Fruit fly (Drosophila melanogaster): Measurements from ENCODE around the gene CG14982.

Gene CG14982

dm6 chr3L:3929968-3930767 is 12.3 kb upstream of the CG14982 start:
- TF ChIP-seq CG8301 (tag; optimal IDR thresholded peaks at IDR 0.05) = no peak
- no peak for TF ChIP-seq CG4496 (GFP tag; IDR thresholded peaks at IDR 0.05)
- TF ChIP-seq CG8159 (tag; optimal IDR thresholded peaks at IDR 0.05) = no peak
- TF ChIP-seq CG14655 (GFP tag; optimal IDR thresholded peaks at IDR 0.05) = no peak
- no peak for TF ChIP-seq CG32121 (GFP tag; IDR thresholded peaks at IDR 0.05)
- TF ChIP-seq CG12605 (GFP tag; IDR thresholded peaks at IDR 0.05) = no peak
- TF ChIP-seq Pif1A (GFP tag; optimal IDR thresholded peaks at IDR 0.05) = no peak
- TF ChIP-seq CG34367 (tag; optimal IDR thresholded peaks at IDR 0.05) = no peak
- no peak for TF ChIP-seq Snoo (tag; optimal IDR thresholded peaks at IDR 0.05)
- no peak for TF ChIP-seq fd96Ca (GFP tag; IDR thresholded peaks at IDR 0.05)
- no peak for TF ChIP-seq CG10348 (GFP tag; IDR thresholded peaks at IDR 0.05)
- TF ChIP-seq EcR (GFP tag; optimal IDR thresholded peaks at IDR 0.05) = no peak
- TF ChIP-seq Ets98B (GFP tag; IDR thresholded peaks at IDR 0.05) = no peak
- TF ChIP-seq D1 (tag; optimal IDR thresholded peaks at IDR 0.05) = no peak
- no peak for TF ChIP-seq CG15710 (tag; optimal IDR thresholded peaks at IDR 0.05)
- no peak for TF ChIP-seq rn (GFP tag; IDR thresholded peaks at IDR 0.05)
- no peak for TF ChIP-seq CG9948 (tag; optimal IDR thresholded peaks at IDR 0.05)
- TF ChIP-seq gl (tag; optimal IDR thresholded peaks at IDR 0.05) = no peak
- no peak for TF ChIP-seq CG13204 (GFP tag; optimal IDR thresholded peaks at IDR 0.05)

dm6 chr3L:3930930-3931329 is 11.6 kb upstream of the CG14982 start:
- TF ChIP-seq CG32121 (GFP tag; IDR thresholded peaks at IDR 0.05) (peak; percentile 53), Pif1A (GFP tag; optimal IDR thresholded peaks at IDR 0.05) (no peak), EcR (GFP tag; optimal IDR thresholded peaks at IDR 0.05) (peak; percentile 3), CG4496 (GFP tag; IDR thresholded peaks at IDR 0.05) (0 out of 3 replicates have a peak, but pooled peaks have one; percentile 52)

- TF ChIP-seq CG8301 (tag; optimal IDR thresholded peaks at IDR 0.05) (no peak), CG4496 (GFP tag; IDR thresholded peaks at IDR 0.05) (no peak), CG32121 (GFP tag; IDR thresholded peaks at IDR 0.05) (no peak), rn (GFP tag; IDR thresholded peaks at IDR 0.05) (no peak), CG12605 (GFP tag; IDR thresholded peaks at IDR 0.05) (no peak), CG17806 (tag; optimal IDR thresholded peaks at IDR 0.05) (no peak), EcR (GFP tag; optimal IDR thresholded peaks at IDR 0.05) (no peak), Snoo (tag; optimal IDR thresholded peaks at IDR 0.05) (no peak), CG34367 (tag; optimal IDR thresholded peaks at IDR 0.05) (no peak)
Measured at dm6 chr3L:3931778-3932177, 10.7 kb upstream of the CG14982 start.

dm6 chr3L:3932742-3933289 is 9.7 kb upstream of the CG14982 start:
- TF ChIP-seq CG34367 (tag; optimal IDR thresholded peaks at IDR 0.05) (no peak), Pif1A (GFP tag; optimal IDR thresholded peaks at IDR 0.05) (no peak), Snoo (tag; optimal IDR thresholded peaks at IDR 0.05) (no peak), Pif1B (GFP tag; optimal IDR thresholded peaks at IDR 0.05) (no peak), CG13204 (GFP tag; optimal IDR thresholded peaks at IDR 0.05) (no peak)

- TF ChIP-seq Pif1A (GFP tag; optimal IDR thresholded peaks at IDR 0.05) (peak; percentile 52), CG4496 (GFP tag; IDR thresholded peaks at IDR 0.05) (peak; percentile 66; the same call in 2 of the 3 replicates), CG12605 (GFP tag; IDR thresholded peaks at IDR 0.05) (peak; percentile 88), CG8159 (tag; optimal IDR thresholded peaks at IDR 0.05) (no peak), fd96Ca (GFP tag; IDR thresholded peaks at IDR 0.05) (peak; percentile 58; the same call in 2 of the 3 replicates), Ets98B (GFP tag; IDR thresholded peaks at IDR 0.05) (peak; percentile 76), gl (tag; optimal IDR thresholded peaks at IDR 0.05) (no peak), CG14655 (GFP tag; optimal IDR thresholded peaks at IDR 0.05) (peak; percentile 9), Snoo (tag; optimal IDR thresholded peaks at IDR 0.05) (no peak), CG34367 (tag; optimal IDR thresholded peaks at IDR 0.05) (no peak), CG9948 (tag; optimal IDR thresholded peaks at IDR 0.05) (no peak), CG32121 (GFP tag; IDR thresholded peaks at IDR 0.05) (peak; percentile 53)
Measured at dm6 chr3L:3933599-3933998, 8.9 kb upstream of the CG14982 start.

dm6 chr3L:3934110-3934509 is 8.4 kb upstream of the CG14982 start:
- TF ChIP-seq CG34367 (tag; optimal IDR thresholded peaks at IDR 0.05) (no peak), Snoo (tag; optimal IDR thresholded peaks at IDR 0.05) (peak; percentile 3), CG14655 (GFP tag; optimal IDR thresholded peaks at IDR 0.05) (peak; percentile 31)

- no peak for TF ChIP-seq CG14655 (GFP tag; optimal IDR thresholded peaks at IDR 0.05)
- no peak; the same call in 1 of the 2 replicates for TF ChIP-seq CG12605 (GFP tag; IDR thresholded peaks at IDR 0.05)
- no peak for TF ChIP-seq CG10348 (GFP tag; IDR thresholded peaks at IDR 0.05)
- TF ChIP-seq fd96Ca (GFP tag; IDR thresholded peaks at IDR 0.05) = no peak
- no peak for TF ChIP-seq CG15710 (tag; optimal IDR thresholded peaks at IDR 0.05)
- TF ChIP-seq rn (GFP tag; IDR thresholded peaks at IDR 0.05) = no peak
- TF ChIP-seq gl (tag; optimal IDR thresholded peaks at IDR 0.05) = no peak
- no peak for TF ChIP-seq CG8159 (tag; optimal IDR thresholded peaks at IDR 0.05)
- no peak for TF ChIP-seq CG4496 (GFP tag; IDR thresholded peaks at IDR 0.05)
- no peak for TF ChIP-seq CG13204 (GFP tag; optimal IDR thresholded peaks at IDR 0.05)
- TF ChIP-seq CG17806 (tag; optimal IDR thresholded peaks at IDR 0.05) = no peak
- no peak for TF ChIP-seq Pif1A (GFP tag; optimal IDR thresholded peaks at IDR 0.05)
- no peak for TF ChIP-seq Pif1B (GFP tag; optimal IDR thresholded peaks at IDR 0.05)
- peak; percentile 55 for TF ChIP-seq CG32121 (GFP tag; IDR thresholded peaks at IDR 0.05)
- TF ChIP-seq CG34367 (tag; optimal IDR thresholded peaks at IDR 0.05) = no peak
- TF ChIP-seq CG8301 (tag; optimal IDR thresholded peaks at IDR 0.05) = peak; percentile 57
- TF ChIP-seq Ets98B (GFP tag; IDR thresholded peaks at IDR 0.05) = peak; percentile 45; the same call in 1 of the 2 replicates
- TF ChIP-seq Snoo (tag; optimal IDR thresholded peaks at IDR 0.05) = no peak
- no peak for TF ChIP-seq EcR (GFP tag; optimal IDR thresholded peaks at IDR 0.05)
- no peak for TF ChIP-seq D1 (tag; optimal IDR thresholded peaks at IDR 0.05)
- TF ChIP-seq CG9948 (tag; optimal IDR thresholded peaks at IDR 0.05) = no peak
Measured at dm6 chr3L:3935567-3936207, 6.8 kb upstream of the CG14982 start, which contains the start of gene Eip63F-1. Gene Eip63F-1 (minus strand): TSS chr3L:3935617.
